Fruit fly (Drosophila melanogaster): ENCODE results near the gene GstD2.
A peak's percentile ranks its signal among the peaks of the same experiment; 100 is the strongest.

dm6 chr3R:12350497-12350896, 21.3 kb upstream of the GstD2 start, which contains the start of gene CG10038:
- TF ChIP-seq CG14050 (GFP tag; IDR thresholded peaks at IDR 0.05) (no peak), GATAe (GFP tag; conservative IDR thresholded peaks at IDR 0.05) (no peak), HLHmδ (GFP tag; optimal IDR thresholded peaks at IDR 0.05) (no peak), Nf-YA (GFP tag; IDR thresholded peaks at IDR 0.05) (no peak), CG10321 (GFP tag; IDR thresholded peaks at IDR 0.05) (no peak), chif (GFP tag; optimal IDR thresholded peaks at IDR 0.05) (peak in 1 of 2 experiments; percentile 15), CG16813 (GFP tag; IDR thresholded peaks at IDR 0.05; ENCODE audit: partially characterized antibody) (peak; percentile 93), luna (GFP tag; optimal IDR thresholded peaks at IDR 0.05) (no peak)

All from whole organism, embryonic.